Fruit fly (Drosophila melanogaster) whole organism, embryonic: Measurements from ENCODE around the gene CG11679.

Experiments used
- ATbp ChIP-seq: fragments of 200-800 bp; sonication (Bioruptor generic); optimal IDR thresholded peaks from 2 replicates; lab custom pipeline; 2017; ENCODE audit warnings: missing biosample characterization, mild to moderate bottlenecking, missing genetic modification characterization, missing genetic modification reagents
- Adf1 ChIP-seq: fragments of 200-800 bp; sonication (Bioruptor generic); IDR thresholded peaks from 2 replicates; pipeline ENCODE4 v1.3.6; 2022; ENCODE audit warnings: missing biosample characterization, missing genetic modification characterization
- Asciz ChIP-seq: fragments of 200-800 bp; sonication (Bioruptor generic); optimal IDR thresholded peaks from 2 replicates; lab custom pipeline; 2017; ENCODE audit warnings: missing biosample characterization, mild to moderate bottlenecking, missing genetic modification characterization, missing genetic modification reagents
- Atf3 ChIP-seq: fragments of 200-800 bp; sonication (Bioruptor generic); optimal IDR thresholded peaks from 3 replicates; lab custom pipeline; 2016; ENCODE audit warnings: missing biosample characterization, missing genetic modification characterization
- CG10147 ChIP-seq: fragments of 200-800 bp; sonication (Bioruptor generic); optimal IDR thresholded peaks from 2 replicates; lab custom pipeline; 2019; ENCODE audit warnings: missing biosample characterization, mild to moderate bottlenecking, missing genetic modification characterization, moderate library complexity
- CG1024 ChIP-seq: fragments of 200-800 bp; sonication (Bioruptor generic); IDR thresholded peaks from 2 replicates; pipeline ENCODE4 v1.3.6; 2022; ENCODE audit warnings: missing biosample characterization, missing genetic modification characterization
- CG11696 ChIP-seq: fragments of 200-800 bp; sonication (Bioruptor generic); IDR thresholded peaks from 2 replicates; pipeline ENCODE4 v1.3.6; 2022; ENCODE audit warnings: missing biosample characterization, missing genetic modification characterization
- CG12744 ChIP-seq: fragments of 200-800 bp; sonication (Bioruptor generic); optimal IDR thresholded peaks from 2 replicates; lab custom pipeline; 2016; ENCODE audit warnings: missing biosample characterization, missing genetic modification characterization
- CG13123 ChIP-seq: fragments of 200-800 bp; sonication (Bioruptor generic); optimal IDR thresholded peaks from 2 replicates; lab custom pipeline; 2016; ENCODE audit warnings: missing biosample characterization, missing genetic modification characterization
- CG15696 ChIP-seq: fragments of 200-800 bp; sonication (Bioruptor generic); optimal IDR thresholded peaks from 2 replicates; lab custom pipeline; 2019; ENCODE audit warnings: missing biosample characterization, mild to moderate bottlenecking, missing genetic modification characterization, moderate library complexity
- CG17328 ChIP-seq: fragments of 200-800 bp; sonication (Bioruptor generic); IDR thresholded peaks from 2 replicates; pipeline ENCODE4 v1.3.6; 2022; ENCODE audit warnings: missing biosample characterization, missing genetic modification characterization
- CG18011 ChIP-seq: fragments of 200-800 bp; sonication (Bioruptor generic); optimal IDR thresholded peaks from 2 replicates; lab custom pipeline; 2017; ENCODE audit warnings: missing biosample characterization, missing genetic modification characterization, mild to moderate bottlenecking, moderate library complexity, missing genotype
- CG2678 ChIP-seq: fragments of 200-800 bp; sonication (Bioruptor generic); optimal IDR thresholded peaks from 3 replicates; lab custom pipeline; 2019; ENCODE audit warnings: missing biosample characterization, mild to moderate bottlenecking, missing genetic modification characterization, moderate library complexity
- CG31441 ChIP-seq: fragments of 200-800 bp; sonication (Bioruptor generic); IDR thresholded peaks from 2 replicates; pipeline ENCODE4 v1.3.6; 2022; ENCODE audit warnings: missing biosample characterization, missing genetic modification characterization
- CG4617 ChIP-seq: fragments of 200-800 bp; sonication (Bioruptor generic); optimal IDR thresholded peaks from 3 replicates; lab custom pipeline; 2016; ENCODE audit warnings: missing biosample characterization, missing genetic modification characterization, borderline replicate concordance
- CG6254 ChIP-seq: fragments of 200-800 bp; sonication (Bioruptor generic); optimal IDR thresholded peaks from 3 replicates; lab custom pipeline; 2017; ENCODE audit warnings: mild to moderate bottlenecking, missing biosample characterization, missing genetic modification reagents, missing genetic modification characterization
- CG6272 ChIP-seq: fragments of 200-800 bp; sonication (Bioruptor generic); IDR thresholded peaks from 2 replicates; pipeline ENCODE4 v1.3.6; 2022; ENCODE audit warnings: missing biosample characterization, missing genetic modification characterization
- CG6689 ChIP-seq: fragments of 200-800 bp; sonication (Bioruptor generic); IDR thresholded peaks from 2 replicates; pipeline ENCODE4 v1.3.6; 2022; ENCODE audit warnings: missing biosample characterization, missing genetic modification characterization
- CG6791 ChIP-seq: fragments of 200-800 bp; sonication (Bioruptor generic); IDR thresholded peaks from 3 replicates; pipeline ENCODE4 v1.3.6; 2022; ENCODE audit warnings: missing biosample characterization, missing genetic modification characterization; ENCODE audit not compliant: partially characterized antibody
- CG8281 ChIP-seq: fragments of 200-800 bp; sonication (Bioruptor generic); optimal IDR thresholded peaks from 2 replicates; lab custom pipeline; 2018; ENCODE audit warnings: missing biosample characterization, mild to moderate bottlenecking, missing genetic modification characterization, moderate library complexity
- CrebB ChIP-seq: fragments of 200-800 bp; sonication (Bioruptor generic); optimal IDR thresholded peaks from 3 replicates; lab custom pipeline; 2018; ENCODE audit warnings: missing biosample characterization, mild to moderate bottlenecking, missing genetic modification characterization
- D ChIP-seq, 2 experiments: fragments of 200-800 bp in 1 of 2; fragments of >200 bp in 1 of 2; sonication (Bioruptor generic) in 1 of 2; optimal IDR thresholded peaks; 2 replicates in 1 of 2; 3 replicates in 1 of 2; lab custom pipeline; 2017; ENCODE audit warnings: mild to moderate bottlenecking in 1 of 2, missing biosample characterization in 1 of 2, missing genetic modification characterization in 1 of 2, missing genetic modification reagents in 1 of 2
- Dll ChIP-seq: fragments of 200-800 bp; sonication (Bioruptor generic); IDR thresholded peaks from 4 replicates; pipeline ENCODE4 v1.3.6; 2022; ENCODE audit warnings: missing biosample characterization, missing genetic modification characterization; ENCODE audit not compliant: partially characterized antibody
- Eip74EF ChIP-seq, 2 experiments: fragments of 200-800 bp in 1 of 2; fragments of >200 bp in 1 of 2; sonication (Bioruptor generic) in 1 of 2; optimal IDR thresholded peaks; 2 replicates each; lab custom pipeline; 2017 to 2019; ENCODE audit warnings: missing biosample characterization in 2 of 2, missing genetic modification characterization in 2 of 2, mild to moderate bottlenecking in 1 of 2, moderate library complexity in 1 of 2
- Fer1 ChIP-seq: fragments of 200-800 bp; sonication (Bioruptor generic); optimal IDR thresholded peaks from 2 replicates; lab custom pipeline; 2017; ENCODE audit warnings: missing biosample characterization, mild to moderate bottlenecking, missing genetic modification characterization
- Gsc ChIP-seq: fragments of 200-800 bp; sonication (Bioruptor generic); IDR thresholded peaks from 2 replicates; pipeline ENCODE4 v1.3.6; 2022; ENCODE audit warnings: missing biosample characterization, missing genetic modification characterization
- H15 ChIP-seq: fragments of 200-800 bp; sonication (Bioruptor generic); IDR thresholded peaks from 3 replicates; pipeline ENCODE4 v1.3.6; 2022; ENCODE audit warnings: missing biosample characterization, missing genetic modification characterization
- Hr51 ChIP-seq, 2 experiments: fragments of 200-800 bp; sonication (Bioruptor generic); optimal IDR thresholded peaks; 2 replicates in 1 of 2; 3 replicates in 1 of 2; lab custom pipeline; 2016 to 2018; ENCODE audit warnings: missing biosample characterization in 2 of 2, missing genetic modification characterization in 2 of 2, mild to moderate bottlenecking in 1 of 2, moderate library complexity in 1 of 2
- Mrtf ChIP-seq: fragments of 200-800 bp; sonication (Bioruptor generic); IDR thresholded peaks from 3 replicates; pipeline ENCODE4 v1.3.6; 2022; ENCODE audit warnings: missing biosample characterization, missing genetic modification characterization
- NC2β ChIP-seq: fragments of 200-800 bp; sonication (Bioruptor generic); optimal IDR thresholded peaks from 2 replicates; lab custom pipeline; 2016; ENCODE audit warnings: missing biosample characterization, missing genetic modification characterization
- NK7.1 ChIP-seq: fragments of 200-800 bp; sonication (Bioruptor generic); optimal IDR thresholded peaks from 3 replicates; lab custom pipeline; 2016; ENCODE audit warnings: missing biosample characterization, missing genetic modification characterization
- Nf-YA ChIP-seq: fragments of 200-800 bp; sonication (Bioruptor generic); IDR thresholded peaks from 2 replicates; pipeline ENCODE4 v1.3.6; 2022; ENCODE audit warnings: missing biosample characterization, missing genetic modification characterization
- bab2 ChIP-seq: fragments of 200-800 bp; sonication (Bioruptor generic); optimal IDR thresholded peaks from 2 replicates; lab custom pipeline; 2016; ENCODE audit warnings: missing biosample characterization, missing genetic modification characterization
- bowl ChIP-seq: fragments of 200-800 bp; sonication (Bioruptor generic); IDR thresholded peaks from 2 replicates; pipeline ENCODE4 v1.3.6; 2022; ENCODE audit warnings: missing biosample characterization, missing genetic modification characterization
- cato ChIP-seq: fragments of 200-800 bp; sonication (Bioruptor generic); optimal IDR thresholded peaks from 2 replicates; lab custom pipeline; 2016; ENCODE audit warnings: missing biosample characterization, missing genetic modification characterization, borderline replicate concordance
- cg ChIP-seq: fragments of 200-800 bp; sonication (Bioruptor generic); optimal IDR thresholded peaks from 3 replicates; lab custom pipeline; 2019; ENCODE audit warnings: missing biosample characterization, mild to moderate bottlenecking, missing genetic modification characterization, moderate library complexity
- crc ChIP-seq: fragments of 200-800 bp; sonication (Bioruptor generic); optimal IDR thresholded peaks from 2 replicates; lab custom pipeline; 2016; ENCODE audit warnings: missing biosample characterization, missing genetic modification characterization
- crol ChIP-seq: fragments of 200-800 bp; sonication (Bioruptor generic); IDR thresholded peaks from 2 replicates; pipeline ENCODE4 v1.3.6; 2022; ENCODE audit warnings: missing biosample characterization, missing genetic modification characterization
- ewg ChIP-seq: fragments of 200-800 bp; sonication (Bioruptor generic); optimal IDR thresholded peaks from 3 replicates; lab custom pipeline; 2017; ENCODE audit warnings: mild to moderate bottlenecking, missing biosample characterization, missing genetic modification reagents, missing genetic modification characterization
- gem ChIP-seq: fragments of 200-800 bp; sonication (Bioruptor generic); optimal IDR thresholded peaks from 2 replicates; lab custom pipeline; 2019; ENCODE audit warnings: missing biosample characterization, mild to moderate bottlenecking, missing genetic modification characterization, moderate library complexity
- gsb-n ChIP-seq: fragments of 200-800 bp; sonication (Bioruptor generic); optimal IDR thresholded peaks from 3 replicates; lab custom pipeline; 2018; ENCODE audit warnings: missing biosample characterization, mild to moderate bottlenecking, missing genetic modification characterization
- kni ChIP-seq: fragments of 200-800 bp; sonication (Bioruptor generic); optimal IDR thresholded peaks from 3 replicates; lab custom pipeline; 2017; ENCODE audit warnings: mild to moderate bottlenecking, missing biosample characterization, missing genetic modification reagents, missing genetic modification characterization
- mirr ChIP-seq: fragments of 200-800 bp; sonication (Bioruptor generic); optimal IDR thresholded peaks from 3 replicates; lab custom pipeline; 2018; ENCODE audit warnings: missing biosample characterization, mild to moderate bottlenecking, missing genetic modification characterization
- org-1 ChIP-seq: fragments of 200-800 bp; sonication (Bioruptor generic); optimal IDR thresholded peaks from 2 replicates; lab custom pipeline; 2017; ENCODE audit warnings: missing biosample characterization, missing genetic modification characterization
- pb ChIP-seq: fragments of 200-800 bp; sonication (Bioruptor generic); optimal IDR thresholded peaks from 3 replicates; lab custom pipeline; 2016; ENCODE audit warnings: missing biosample characterization, missing genetic modification characterization
- pum ChIP-seq: fragments of 200-800 bp; sonication (Bioruptor generic); optimal IDR thresholded peaks from 2 replicates; lab custom pipeline; 2016; ENCODE audit warnings: missing biosample characterization, missing genetic modification characterization
- slou ChIP-seq: fragments of 200-800 bp; sonication (Bioruptor generic); optimal IDR thresholded peaks from 3 replicates; lab custom pipeline; 2016; ENCODE audit warnings: missing biosample characterization, missing genetic modification characterization
- tio ChIP-seq: fragments of 200-800 bp; sonication (Bioruptor generic); optimal IDR thresholded peaks from 2 replicates; lab custom pipeline; 2017; ENCODE audit warnings: missing biosample characterization, missing genetic modification characterization, inconsistent platforms
- wdn ChIP-seq: fragments of 200-800 bp; sonication (Bioruptor generic); IDR thresholded peaks from 2 replicates; pipeline ENCODE4 v1.3.6; 2022; ENCODE audit warnings: missing biosample characterization, missing genetic modification characterization

CG11679 gene

dm6 chrX:15745905-15746681 is 7.3 kb upstream of the CG11679 start, which contains the start of the genes CG8944 and CCT6 (continued):
- no peak for TF ChIP-seq H15 (GFP tag; lab: Robert Waterston, UW)
- no peak for TF ChIP-seq crc (GFP tag; lab: Kevin White, UChicago)
- no peak for TF ChIP-seq Eip74EF (GFP tag; optimal IDR thresholded peaks at IDR 0.05; lab: Kevin White, UChicago)
- no peak for TF ChIP-seq CG31441 (GFP tag; lab: Robert Waterston, UW)
- TF ChIP-seq CG10147 (GFP tag; lab: Kevin White, UChicago), result no peak
- no peak for TF ChIP-seq cato (GFP tag; lab: Kevin White, UChicago)
- TF ChIP-seq Dll (GFP tag; lab: Robert Waterston, UW), result peak; percentile 52; the same call in 1 of the 4 replicates
- no peak for TF ChIP-seq gsb-n
- no peak for TF ChIP-seq cg
- no peak for TF ChIP-seq gem (tag; lab: Kevin White, UChicago)
- no peak for TF ChIP-seq ATbp
- no peak for TF ChIP-seq Atf3 (GFP tag; lab: Kevin White, UChicago)
- TF ChIP-seq mirr (GFP tag; lab: Kevin White, UChicago), result no peak
- no peak for TF ChIP-seq crol (GFP tag; lab: Robert Waterston, UW)
- TF ChIP-seq bab2, result no peak
- no peak for TF ChIP-seq Asciz (GFP tag; lab: Kevin White, UChicago)
- TF ChIP-seq slou (GFP tag; lab: Kevin White, UChicago), result no peak
- TF ChIP-seq pb (GFP tag; lab: Kevin White, UChicago), result no peak
- no peak for TF ChIP-seq tio (GFP tag; lab: Kevin White, UChicago)
- TF ChIP-seq D (optimal IDR thresholded peaks at IDR 0.05; lab: Kevin White, UChicago), result no peak
- no peak for TF ChIP-seq D (GFP tag; optimal IDR thresholded peaks at IDR 0.05; lab: Kevin White, UChicago)
- TF ChIP-seq Fer1 (GFP tag; lab: Kevin White, UChicago), result no peak
- TF ChIP-seq CG6689 (GFP tag; lab: Robert Waterston, UW), result 0 out of 2 replicates have a peak, but pooled peaks have one; percentile 6
- TF ChIP-seq CG11696, result no peak
- no peak for TF ChIP-seq CG18011 (GFP tag; lab: Kevin White, UChicago)
- no peak for TF ChIP-seq NC2β
- TF ChIP-seq Mrtf (GFP tag; lab: Robert Waterston, UW), result no peak
- TF ChIP-seq Nf-YA (GFP tag; lab: Robert Waterston, UW), result no peak
- TF ChIP-seq CG12744 (GFP tag; lab: Kevin White, UChicago), result no peak
- TF ChIP-seq CrebB (tag; lab: Kevin White, UChicago), result no peak
- TF ChIP-seq CG1024, result no peak
- TF ChIP-seq CG15696, result no peak
- TF ChIP-seq Hr51 (GFP tag; optimal IDR thresholded peaks at IDR 0.05; lab: Kevin White, UChicago), result no peak
- TF ChIP-seq CG6254, result no peak
- no peak for TF ChIP-seq Adf1 (GFP tag; lab: Robert Waterston, UW)
- TF ChIP-seq ewg (GFP tag; lab: Kevin White, UChicago), result no peak
- TF ChIP-seq pum (GFP tag; lab: Kevin White, UChicago), result no peak
- TF ChIP-seq bowl (GFP tag; lab: Robert Waterston, UW), result no peak
- TF ChIP-seq CG8281 (tag; lab: Kevin White, UChicago), result no peak
- no peak for TF ChIP-seq kni (GFP tag; lab: Kevin White, UChicago)
- peak; percentile 58; the same call in 1 of the 3 replicates for TF ChIP-seq CG6791 (GFP tag; lab: Robert Waterston, UW)
- no peak for TF ChIP-seq org-1 (GFP tag; lab: Kevin White, UChicago)
- TF ChIP-seq CG2678, result no peak
- TF ChIP-seq Gsc (GFP tag; lab: Robert Waterston, UW), result no peak
- no peak for TF ChIP-seq wdn (GFP tag; lab: Robert Waterston, UW)
- TF ChIP-seq NK7.1 (GFP tag; lab: Kevin White, UChicago), result no peak
- no peak for TF ChIP-seq CG6272
- TF ChIP-seq CG17328 (GFP tag; lab: Robert Waterston, UW), result no peak
- TF ChIP-seq CG13123 (GFP tag; lab: Kevin White, UChicago), result no peak
- TF ChIP-seq CG4617 (GFP tag; lab: Kevin White, UChicago), result peak; percentile 21
